Fruit fly (Drosophila melanogaster): ENCODE measurements around the gene Cpr76Bc.

DNA sequence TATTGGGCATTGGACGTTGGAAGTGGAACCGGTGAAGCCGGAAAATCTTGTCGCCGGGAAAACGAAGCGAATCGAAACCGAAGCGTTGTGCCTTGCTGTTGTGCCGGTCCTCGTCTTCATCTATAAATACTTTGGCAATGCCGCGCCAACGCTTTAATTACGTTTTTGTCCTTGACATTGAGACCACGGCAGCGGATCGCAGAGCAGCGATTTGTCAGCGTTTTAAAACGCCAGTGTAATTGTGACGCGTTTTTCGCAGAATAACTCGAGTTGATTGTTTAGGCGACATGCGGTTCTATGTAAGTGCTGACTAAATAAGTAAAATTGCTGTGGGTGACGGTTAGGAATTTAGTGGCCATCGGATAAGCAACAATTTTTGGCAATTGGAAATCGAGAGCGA is 348 bp downstream of the Cpr76Bc start:
- TF ChIP-seq usp (GFP tag; optimal IDR thresholded peaks at IDR 0.05) (no peak), Dll (optimal IDR thresholded peaks at IDR 0.05) (no peak), pan (optimal IDR thresholded peaks at IDR 0.05) (no peak), CG8478 (optimal IDR thresholded peaks at IDR 0.05) (no peak), psq (optimal IDR thresholded peaks at IDR 0.05) (no peak)

Data from whole organism.